Worm (Caenorhabditis elegans): ENCODE data around the gene cest-1.2.

- no peak for TF ChIP-seq flt-1 (GFP tag; IDR thresholded peaks at IDR 0.05)
- TF ChIP-seq ref-1 (GFP tag; conservative IDR thresholded peaks at IDR 0.05): no peak
- TF ChIP-seq tab-1 (GFP tag; IDR thresholded peaks at IDR 0.05): no peak
These were observed 15.9 kb upstream of the cest-1.2 start for ce11 chrV:14176572-14176971.
